Worm (Caenorhabditis elegans) whole organism, L4 larva: Measurements from ENCODE around the gene cyp-23A1.

Experiments used
- daf-12 ChIP-seq: fragments of 150-350 bp; optimal IDR thresholded peaks from 2 replicates; lab custom pipeline; 2014; ENCODE audit warnings: missing biosample characterization, missing genetic modification reagents, missing genetic modification characterization
- jun-1 ChIP-seq: fragments of 150-350 bp; optimal IDR thresholded peaks from 2 replicates; lab custom pipeline; 2014; ENCODE audit warnings: missing biosample characterization, missing genetic modification reagents, missing genetic modification characterization
- mxl-3 ChIP-seq: fragments of 200-800 bp; sonication (Bioruptor generic); optimal IDR thresholded peaks from 2 replicates; lab custom pipeline; 2018; ENCODE audit warnings: mild to moderate bottlenecking, missing genetic modification characterization, missing compliant biosample characterization
- nhr-76 ChIP-seq: fragments of 150-350 bp; optimal IDR thresholded peaks from 2 replicates; lab custom pipeline; 2014; ENCODE audit warnings: missing biosample characterization, missing genetic modification characterization
- snpc-4 ChIP-seq: fragments of 150-350 bp; optimal IDR thresholded peaks from 2 replicates; lab custom pipeline; 2014; ENCODE audit warnings: missing biosample characterization, missing genetic modification characterization
- zag-1 ChIP-seq: fragments of 150-350 bp; optimal IDR thresholded peaks from 2 replicates; lab custom pipeline; 2014; ENCODE audit warnings: missing biosample characterization, missing genetic modification characterization

- no peak for TF ChIP-seq jun-1 (tag; lab: Kevin White, UChicago)
- no peak for TF ChIP-seq nhr-76 (tag; lab: Kevin White, UChicago)
- TF ChIP-seq daf-12 (tag; lab: Kevin White, UChicago): no peak
- no peak for TF ChIP-seq mxl-3 (GFP tag; lab: Kevin White, UChicago)
- no peak for TF ChIP-seq zag-1 (tag; lab: Kevin White, UChicago)
- no peak for TF ChIP-seq snpc-4
Observed at ce11 chrII:4549983-4550572, 38.1 kb downstream of the cyp-23A1 start.
